Fruit fly (Drosophila melanogaster) whole organism, embryonic: Measurements from ENCODE around the gene Nup358.

Source experiments
- Abd-B ChIP-seq: fragments of 200-800 bp; sonication (Bioruptor generic); optimal IDR thresholded peaks from 2 replicates; lab custom pipeline; 2018; ENCODE audit warnings: missing biosample characterization, mild to moderate bottlenecking, missing genetic modification characterization, moderate library complexity
- Atf3 ChIP-seq: fragments of 200-800 bp; sonication (Bioruptor generic); optimal IDR thresholded peaks from 3 replicates; lab custom pipeline; 2016; ENCODE audit warnings: missing biosample characterization, missing genetic modification characterization
- CG1024 ChIP-seq: fragments of 200-800 bp; sonication (Bioruptor generic); IDR thresholded peaks from 2 replicates; pipeline ENCODE4 v1.3.6; 2022; ENCODE audit warnings: missing biosample characterization, missing genetic modification characterization
- CG10979 ChIP-seq: fragments of 200-800 bp; sonication (Bioruptor generic); optimal IDR thresholded peaks from 2 replicates; lab custom pipeline; 2018; ENCODE audit warnings: missing biosample characterization, mild to moderate bottlenecking, missing genetic modification characterization, moderate library complexity
- CG14441 ChIP-seq: fragments of 200-800 bp; sonication (Bioruptor generic); IDR thresholded peaks from 2 replicates; pipeline ENCODE4 v1.3.6; 2022; ENCODE audit warnings: missing biosample characterization, missing genetic modification characterization
- CG14710 ChIP-seq: fragments of 200-800 bp; sonication (Bioruptor generic); optimal IDR thresholded peaks from 3 replicates; lab custom pipeline; 2019; ENCODE audit warnings: missing biosample characterization, mild to moderate bottlenecking, missing genetic modification characterization, moderate library complexity
- CG14965 ChIP-seq: fragments of 200-800 bp; sonication (Bioruptor generic); optimal IDR thresholded peaks from 2 replicates; lab custom pipeline; 2016; ENCODE audit warnings: missing biosample characterization, missing genetic modification characterization, borderline replicate concordance
- CG1529 ChIP-seq: fragments of 200-800 bp; sonication (Bioruptor generic); optimal IDR thresholded peaks from 3 replicates; lab custom pipeline; 2018; ENCODE audit warnings: missing biosample characterization, missing genetic modification characterization
- CG15514 ChIP-seq: fragments of 200-800 bp; sonication (Bioruptor generic); optimal IDR thresholded peaks from 3 replicates; lab custom pipeline; 2017; ENCODE audit warnings: missing biosample characterization, missing genetic modification characterization, mild to moderate bottlenecking, moderate library complexity, missing genetic modification reagents
- CG1602 ChIP-seq: fragments of 200-800 bp; sonication (Bioruptor generic); optimal IDR thresholded peaks from 3 replicates; lab custom pipeline; 2016; ENCODE audit warnings: missing biosample characterization, missing genetic modification characterization
- CG17829 ChIP-seq: fragments of 200-800 bp; optimal IDR thresholded peaks from 2 replicates; lab custom pipeline; 2019; ENCODE audit warnings: missing biosample characterization, mild to moderate bottlenecking, missing genetic modification characterization, moderate library complexity
- CG1792 ChIP-seq: fragments of 200-800 bp; sonication (Bioruptor generic); optimal IDR thresholded peaks from 2 replicates; lab custom pipeline; 2016; ENCODE audit warnings: missing biosample characterization, missing genetic modification characterization
- CG30020 ChIP-seq: fragments of 200-800 bp; optimal IDR thresholded peaks from 2 replicates; lab custom pipeline; 2019; ENCODE audit warnings: missing biosample characterization, mild to moderate bottlenecking, missing genetic modification characterization, moderate library complexity
- CG4328 ChIP-seq: fragments of 200-800 bp; sonication (Bioruptor generic); optimal IDR thresholded peaks from 3 replicates; lab custom pipeline; 2017; ENCODE audit warnings: missing biosample characterization, missing genetic modification reagents, missing genetic modification characterization
- CG6654 ChIP-seq: fragments of 200-800 bp; sonication (Bioruptor generic); optimal IDR thresholded peaks from 2 replicates; lab custom pipeline; 2017; ENCODE audit warnings: missing biosample characterization, mild to moderate bottlenecking, missing genetic modification characterization
- CG7556 ChIP-seq: fragments of 200-800 bp; sonication (Bioruptor generic); optimal IDR thresholded peaks from 2 replicates; lab custom pipeline; 2017; ENCODE audit warnings: missing biosample characterization, mild to moderate bottlenecking, missing genetic modification characterization
- CG8089 ChIP-seq: fragments of 200-800 bp; sonication (Bioruptor generic); optimal IDR thresholded peaks from 3 replicates; lab custom pipeline; 2016; ENCODE audit warnings: missing biosample characterization, missing genetic modification characterization
- CG8281 ChIP-seq: fragments of 200-800 bp; sonication (Bioruptor generic); optimal IDR thresholded peaks from 2 replicates; lab custom pipeline; 2018; ENCODE audit warnings: missing biosample characterization, mild to moderate bottlenecking, missing genetic modification characterization, moderate library complexity
- CG8765 ChIP-seq: fragments of 200-800 bp; sonication (Bioruptor generic); IDR thresholded peaks from 2 replicates; pipeline ENCODE4 v1.3.6; 2022; ENCODE audit warnings: missing biosample characterization, missing genetic modification characterization
- CG9727 ChIP-seq: fragments of 200-800 bp; sonication (Bioruptor generic); optimal IDR thresholded peaks from 3 replicates; lab custom pipeline; 2017; ENCODE audit warnings: missing biosample characterization, mild to moderate bottlenecking, missing genetic modification characterization
- CG9817 ChIP-seq: fragments of 200-800 bp; sonication (Bioruptor generic); optimal IDR thresholded peaks from 2 replicates; lab custom pipeline; 2018; ENCODE audit warnings: missing biosample characterization, mild to moderate bottlenecking, missing genetic modification characterization, moderate library complexity
- Ets65A ChIP-seq: fragments of 200-800 bp; sonication (Bioruptor generic); peaks from one replicate; lab custom pipeline; 2016; ENCODE audit warnings: missing biosample characterization, missing genetic modification characterization
- Fer3 ChIP-seq: fragments of 200-800 bp; sonication (Bioruptor generic); optimal IDR thresholded peaks from 2 replicates; lab custom pipeline; 2018; ENCODE audit warnings: missing biosample characterization, mild to moderate bottlenecking, missing genetic modification characterization, moderate library complexity
- H2.0 ChIP-seq: fragments of 200-800 bp; sonication (Bioruptor generic); IDR thresholded peaks from 2 replicates; pipeline ENCODE4 v1.3.6; 2022; ENCODE audit warnings: missing biosample characterization, missing genetic modification characterization
- HLH4C ChIP-seq: fragments of 200-800 bp; sonication (Bioruptor generic); IDR thresholded peaks from 3 replicates; pipeline ENCODE4 v1.3.6; 2022; ENCODE audit warnings: missing biosample characterization, missing genetic modification characterization; ENCODE audit not compliant: partially characterized antibody
- HmgD ChIP-seq: fragments of 200-800 bp; sonication (Bioruptor generic); optimal IDR thresholded peaks from 3 replicates; lab custom pipeline; 2016; ENCODE audit warnings: missing biosample characterization, missing genetic modification characterization
- Hr39 ChIP-seq: fragments of >200 bp; optimal IDR thresholded peaks from 2 replicates; lab custom pipeline; 2017
- Taf1 ChIP-seq: fragments of 200-800 bp; sonication (Bioruptor generic); IDR thresholded peaks from 2 replicates; pipeline ENCODE4 v1.3.6; 2022; ENCODE audit warnings: missing biosample characterization, missing genetic modification characterization
- Vsx1 ChIP-seq: fragments of 200-800 bp; sonication (Bioruptor generic); optimal IDR thresholded peaks from 2 replicates; lab custom pipeline; 2017; ENCODE audit warnings: missing biosample characterization, mild to moderate bottlenecking, missing genetic modification characterization, missing genetic modification reagents
- ap ChIP-seq: fragments of 200-800 bp; sonication (Bioruptor generic); IDR thresholded peaks from 2 replicates; pipeline ENCODE4 v1.3.6; 2022; ENCODE audit warnings: missing biosample characterization, missing genetic modification characterization
- ato ChIP-seq: fragments of 200-800 bp; sonication (Bioruptor generic); IDR thresholded peaks from 2 replicates; pipeline ENCODE4 v1.3.6; 2022; ENCODE audit warnings: missing biosample characterization, missing genetic modification characterization; ENCODE audit not compliant: partially characterized antibody
- bigmax ChIP-seq: fragments of 200-800 bp; sonication (Bioruptor generic); optimal IDR thresholded peaks from 2 replicates; lab custom pipeline; 2018; ENCODE audit warnings: missing biosample characterization, mild to moderate bottlenecking, missing genetic modification characterization
- cato ChIP-seq: fragments of 200-800 bp; sonication (Bioruptor generic); optimal IDR thresholded peaks from 2 replicates; lab custom pipeline; 2016; ENCODE audit warnings: missing biosample characterization, missing genetic modification characterization, borderline replicate concordance
- crp ChIP-seq, 2 experiments: fragments of 200-800 bp; sonication (Bioruptor generic); optimal IDR thresholded peaks; 2 replicates in 1 of 2; 3 replicates in 1 of 2; lab custom pipeline; 2017; ENCODE audit warnings: missing biosample characterization in 2 of 2, missing genetic modification characterization in 2 of 2, mild to moderate bottlenecking in 1 of 2, moderate library complexity in 1 of 2
- dpn ChIP-seq, 2 experiments: fragments of 200-800 bp; sonication (Bioruptor generic); optimal IDR thresholded peaks; 3 replicates each; lab custom pipeline; 2016; ENCODE audit warnings: missing biosample characterization in 2 of 2, missing genetic modification characterization in 2 of 2
- fd102C ChIP-seq: fragments of 200-800 bp; sonication (Bioruptor generic); optimal IDR thresholded peaks from 2 replicates; lab custom pipeline; 2018; ENCODE audit warnings: missing biosample characterization, mild to moderate bottlenecking, missing genetic modification characterization, moderate library complexity
- fu2 ChIP-seq: fragments of 200-800 bp; sonication (Bioruptor generic); optimal IDR thresholded peaks from 2 replicates; lab custom pipeline; 2016; ENCODE audit warnings: missing biosample characterization, missing genetic modification characterization
- grau ChIP-seq: fragments of 200-800 bp; optimal IDR thresholded peaks from 3 replicates; lab custom pipeline; 2019; ENCODE audit warnings: missing biosample characterization, mild to moderate bottlenecking, missing genetic modification characterization, moderate library complexity
- nmo ChIP-seq: fragments of 200-800 bp; sonication (Bioruptor generic); optimal IDR thresholded peaks from 2 replicates; lab custom pipeline; 2018; ENCODE audit warnings: missing biosample characterization, mild to moderate bottlenecking, missing genetic modification characterization, moderate library complexity
- pros ChIP-seq: fragments of 200-800 bp; sonication (Bioruptor generic); optimal IDR thresholded peaks from 3 replicates; lab custom pipeline; 2019; ENCODE audit warnings: missing biosample characterization, mild to moderate bottlenecking, missing genetic modification characterization, moderate library complexity
- ranshi ChIP-seq: fragments of 200-800 bp; sonication (Bioruptor generic); IDR thresholded peaks from 2 replicates; pipeline ENCODE4 v1.3.6; 2022; ENCODE audit warnings: missing biosample characterization, missing genetic modification characterization
- repo ChIP-seq: fragments of 200-800 bp; sonication (Bioruptor generic); optimal IDR thresholded peaks from 2 replicates; lab custom pipeline; 2016; ENCODE audit warnings: missing biosample characterization, missing genetic modification characterization
- sens ChIP-seq: fragments of 200-800 bp; sonication (Bioruptor generic); peaks from one replicate; lab custom pipeline; 2016; ENCODE audit warnings: missing biosample characterization, missing genetic modification characterization
- slbo ChIP-seq: fragments of 200-800 bp; sonication (Bioruptor generic); IDR thresholded peaks from 2 replicates; pipeline ENCODE4 v1.3.6; 2022; ENCODE audit warnings: missing biosample characterization, missing genetic modification characterization
- sna ChIP-seq: fragments of 200-800 bp; sonication (Bioruptor generic); IDR thresholded peaks from 2 replicates; pipeline ENCODE4 v1.3.6; 2022; ENCODE audit warnings: missing biosample characterization, missing genetic modification characterization; ENCODE audit not compliant: partially characterized antibody
- sob ChIP-seq: fragments of 200-800 bp; sonication (Bioruptor generic); IDR thresholded peaks from 2 replicates; pipeline ENCODE4 v1.3.6; 2022; ENCODE audit warnings: missing biosample characterization, missing genetic modification characterization
- vfl ChIP-seq: fragments of 200-800 bp; sonication (Bioruptor generic); optimal IDR thresholded peaks from 2 replicates; lab custom pipeline; 2016; ENCODE audit warnings: missing biosample characterization, missing genetic modification characterization
- wdn ChIP-seq: fragments of 200-800 bp; sonication (Bioruptor generic); IDR thresholded peaks from 2 replicates; pipeline ENCODE4 v1.3.6; 2022; ENCODE audit warnings: missing biosample characterization, missing genetic modification characterization
- wek ChIP-seq: fragments of 200-800 bp; sonication (Bioruptor generic); optimal IDR thresholded peaks from 3 replicates; lab custom pipeline; 2018; ENCODE audit warnings: missing biosample characterization, mild to moderate bottlenecking, missing genetic modification characterization, moderate library complexity
- z ChIP-seq: fragments of 200-800 bp; sonication (Bioruptor generic); IDR thresholded peaks from 3 replicates; pipeline ENCODE4 v1.3.6; 2022; ENCODE audit warnings: missing biosample characterization, missing genetic modification characterization

The Nup358 gene

DNA sequence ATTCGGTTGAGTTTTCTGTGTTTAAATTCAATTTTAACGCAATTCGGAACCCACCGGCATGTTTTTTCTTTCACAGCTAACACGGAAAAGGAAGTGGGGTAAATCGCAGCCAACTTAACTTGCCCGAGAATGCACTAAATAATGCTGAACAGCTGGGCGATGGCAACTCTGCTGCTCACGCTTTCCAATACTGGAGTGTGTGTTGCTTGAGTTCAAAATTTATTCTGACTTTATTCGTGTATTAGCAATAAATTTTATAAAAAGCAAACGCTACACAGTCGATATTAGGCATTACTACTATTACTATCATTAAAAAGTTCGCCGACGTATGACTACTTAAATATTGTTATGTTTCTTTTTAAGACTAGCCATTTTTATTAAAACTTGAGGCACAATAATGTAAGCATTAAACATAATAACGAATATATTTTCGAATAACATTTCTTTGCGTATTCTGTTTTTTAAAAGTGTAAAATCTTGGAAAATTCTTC lies 1.7 kb upstream of the Nup358 start, which contains the start of the genes RpS27 and Nup37 (continued):
- TF ChIP-seq CG1529 (GFP tag; lab: Kevin White, UChicago), result peak; percentile 96
- peak; percentile 86 for TF ChIP-seq bigmax (GFP tag; lab: Kevin White, UChicago)
- TF ChIP-seq fu2 (GFP tag; lab: Kevin White, UChicago), result peak; percentile 98
- peak; percentile 93 for TF ChIP-seq CG7556 (GFP tag; lab: Kevin White, UChicago)
- peak; percentile 98 for TF ChIP-seq repo (GFP tag; lab: Kevin White, UChicago)
- TF ChIP-seq Ets65A (GFP tag; lab: Kevin White, UChicago), result peak; percentile 100
- TF ChIP-seq vfl (GFP tag; lab: Kevin White, UChicago), result peak; percentile 98
- TF ChIP-seq Fer3, result peak; percentile 98
- TF ChIP-seq dpn (GFP tag; optimal IDR thresholded peaks at IDR 0.05; lab: Kevin White, UChicago), result peak; percentile 95 to 99
- peak; percentile 89 for TF ChIP-seq CG8765 (GFP tag; lab: Robert Waterston, UW)
- TF ChIP-seq nmo (GFP tag; lab: Kevin White, UChicago), result peak; percentile 97
- TF ChIP-seq Abd-B (GFP tag; lab: Kevin White, UChicago), result peak; percentile 93
- TF ChIP-seq Taf1 (GFP tag; lab: Robert Waterston, UW), result peak; percentile 81; the same call in 1 of the 2 replicates
- TF ChIP-seq cato (GFP tag; lab: Kevin White, UChicago), result peak; percentile 96
- TF ChIP-seq CG14710, result peak; percentile 97
- TF ChIP-seq ranshi (GFP tag; lab: Robert Waterston, UW), result peak; percentile 96
- peak; percentile 94 for TF ChIP-seq CG1024 (GFP tag; lab: Robert Waterston, UW)
- peak; percentile 82 for TF ChIP-seq CG30020 (tag; lab: Kevin White, UChicago)
- peak; percentile 94 for TF ChIP-seq CG17829 (tag; lab: Kevin White, UChicago)
- peak; percentile 87 for TF ChIP-seq CG8281 (tag; lab: Kevin White, UChicago)
- TF ChIP-seq ap (GFP tag; lab: Robert Waterston, UW), result peak; percentile 95
- peak; percentile 95 for TF ChIP-seq CG1602 (GFP tag; lab: Kevin White, UChicago)
- peak; percentile 95 for TF ChIP-seq CG14441 (GFP tag; lab: Robert Waterston, UW)
- TF ChIP-seq slbo (GFP tag; lab: Robert Waterston, UW), result peak; percentile 98
- peak; percentile 99 for TF ChIP-seq CG9727 (GFP tag; lab: Kevin White, UChicago)
- TF ChIP-seq CG9817, result peak; percentile 99
- TF ChIP-seq HLH4C (GFP tag; lab: Robert Waterston, UW), result no peak
- peak; percentile 91 for TF ChIP-seq CG14965 (GFP tag; lab: Kevin White, UChicago)
- TF ChIP-seq z (GFP tag; lab: Robert Waterston, UW), result peak; percentile 78
- TF ChIP-seq Hr39 (lab: Kevin White, UChicago), result no peak
- TF ChIP-seq CG4328 (GFP tag; lab: Kevin White, UChicago), result peak; percentile 99
- peak; percentile 99 for TF ChIP-seq sens
- peak; percentile 95 for TF ChIP-seq fd102C (GFP tag; lab: Kevin White, UChicago)
- no peak for TF ChIP-seq sna (GFP tag; lab: Robert Waterston, UW)
- TF ChIP-seq CG8089 (GFP tag; lab: Kevin White, UChicago), result peak; percentile 99
- peak; percentile 73 for TF ChIP-seq pros (GFP tag; lab: Kevin White, UChicago)
- TF ChIP-seq Atf3, result peak; percentile 98
- peak; percentile 99 for TF ChIP-seq HmgD (GFP tag; lab: Kevin White, UChicago)
- TF ChIP-seq Vsx1 (GFP tag; lab: Kevin White, UChicago), result peak; percentile 98
- TF ChIP-seq wdn, result peak; percentile 94
- no peak for TF ChIP-seq ato
- TF ChIP-seq CG6654 (GFP tag; lab: Kevin White, UChicago), result peak; percentile 94
- peak; percentile 97 for TF ChIP-seq wek (GFP tag; lab: Kevin White, UChicago)
- peak; percentile 86 for TF ChIP-seq CG10979 (tag; lab: Kevin White, UChicago)
- TF ChIP-seq grau, result peak; percentile 92
- peak; percentile 47 to 90 for TF ChIP-seq crp (GFP tag; optimal IDR thresholded peaks at IDR 0.05; lab: Kevin White, UChicago)
- TF ChIP-seq CG15514, result peak; percentile 96
- peak; percentile 97 for TF ChIP-seq H2.0 (GFP tag; lab: Robert Waterston, UW)
- TF ChIP-seq sob, result peak; percentile 99
- peak; percentile 98 for TF ChIP-seq CG1792 (GFP tag; lab: Kevin White, UChicago)
